Worm (Caenorhabditis elegans) whole organism, mixed stage, embryonic: Measurements from ENCODE around the gene egl-38.

Experiments
- M03D4.4 ChIP-seq: sonication (generic microtip); optimal IDR thresholded peaks from 2 replicates; lab custom pipeline; 2017; ENCODE audit warnings: mild to moderate bottlenecking, missing genetic modification characterization, missing compliant biosample characterization
- blmp-1 ChIP-seq: fragments of 150-350 bp; optimal IDR thresholded peaks from 2 replicates; lab custom pipeline; 2014; ENCODE audit warnings: missing biosample characterization, missing genetic modification characterization
- ceh-39 ChIP-seq: fragments of 150-350 bp; optimal IDR thresholded peaks from 2 replicates; lab custom pipeline; 2014; ENCODE audit warnings: missing biosample characterization, missing genetic modification characterization
- ceh-43 ChIP-seq: fragments of 200-800 bp; sonication (Bioruptor generic); optimal IDR thresholded peaks from 2 replicates; lab custom pipeline; 2018; ENCODE audit warnings: mild to moderate bottlenecking, missing genetic modification characterization, moderate library complexity, missing compliant biosample characterization
- ceh-83 ChIP-seq: fragments of 200-800 bp; sonication (Bioruptor generic); optimal IDR thresholded peaks from 2 replicates; lab custom pipeline; 2018; ENCODE audit warnings: mild to moderate bottlenecking, missing genetic modification characterization, missing compliant biosample characterization
- ces-1 ChIP-seq: fragments of 150-350 bp; optimal IDR thresholded peaks from 2 replicates; lab custom pipeline; 2014; ENCODE audit warnings: missing biosample characterization, missing genetic modification reagents, missing genetic modification characterization
- cnd-1 ChIP-seq: fragments of 200-800 bp; sonication (Bioruptor generic); optimal IDR thresholded peaks from 2 replicates; lab custom pipeline; 2018; ENCODE audit warnings: mild to moderate bottlenecking, missing genetic modification characterization, missing compliant biosample characterization
- drap-1 ChIP-seq: fragments of 200-800 bp; sonication (Bioruptor generic); optimal IDR thresholded peaks from 3 replicates; lab custom pipeline; 2018; ENCODE audit warnings: mild to moderate bottlenecking, missing genetic modification characterization, missing compliant biosample characterization
- elt-1 ChIP-seq: sonication (generic microtip); optimal IDR thresholded peaks from 2 replicates; lab custom pipeline; 2017; ENCODE audit warnings: missing genetic modification characterization, mild to moderate bottlenecking, missing compliant biosample characterization, antibody characterized with exemption, moderate library complexity, borderline replicate concordance; ENCODE audit not compliant: insufficient read depth
- elt-3 ChIP-seq: fragments of 150-350 bp; optimal IDR thresholded peaks from 2 replicates; lab custom pipeline; 2014; ENCODE audit warnings: missing biosample characterization, missing genetic modification characterization
- flh-1 ChIP-seq: fragments of 200-800 bp; sonication (Bioruptor generic); optimal IDR thresholded peaks from 2 replicates; lab custom pipeline; 2018; ENCODE audit warnings: mild to moderate bottlenecking, missing genetic modification characterization, moderate library complexity, missing compliant biosample characterization
- ham-2 ChIP-seq: fragments of 200-800 bp; sonication (Bioruptor generic); optimal IDR thresholded peaks from 2 replicates; lab custom pipeline; 2018; ENCODE audit warnings: mild to moderate bottlenecking, missing genetic modification characterization, missing compliant biosample characterization
- hlh-1 ChIP-seq: fragments of 150-350 bp; optimal IDR thresholded peaks from 2 replicates; lab custom pipeline; 2014; ENCODE audit warnings: missing biosample characterization, missing genetic modification reagents, missing genetic modification characterization
- lin-13 ChIP-seq: fragments of 150-350 bp; optimal IDR thresholded peaks from 2 replicates; lab custom pipeline; 2014; ENCODE audit warnings: missing biosample characterization, missing genetic modification characterization
- lin-32 ChIP-seq: fragments of 200-800 bp; sonication (Bioruptor generic); optimal IDR thresholded peaks from 2 replicates; lab custom pipeline; 2018; ENCODE audit warnings: mild to moderate bottlenecking, missing genetic modification characterization, missing compliant biosample characterization
- lsy-2 ChIP-seq: fragments of 150-350 bp; optimal IDR thresholded peaks from 2 replicates; lab custom pipeline; 2014; ENCODE audit warnings: missing biosample characterization, missing genetic modification characterization
- mab-5 ChIP-seq: fragments of 150-350 bp; optimal IDR thresholded peaks from 2 replicates; lab custom pipeline; 2014; ENCODE audit warnings: missing biosample characterization, missing genetic modification characterization
- mls-2 ChIP-seq: sonication (generic microtip); optimal IDR thresholded peaks from 2 replicates; lab custom pipeline; 2016; ENCODE audit warnings: mild to moderate bottlenecking, missing genetic modification characterization, moderate library complexity, missing compliant biosample characterization
- nhr-12 ChIP-seq: fragments of 150-350 bp; optimal IDR thresholded peaks from 2 replicates; lab custom pipeline; 2014; ENCODE audit warnings: missing biosample characterization, missing genetic modification characterization
- nhr-2 ChIP-seq: fragments of 150-350 bp; optimal IDR thresholded peaks from 2 replicates; lab custom pipeline; 2014; ENCODE audit warnings: missing biosample characterization, missing genetic modification characterization
- nhr-28 ChIP-seq: fragments of 150-350 bp; optimal IDR thresholded peaks from 2 replicates; lab custom pipeline; 2014; ENCODE audit warnings: missing biosample characterization, missing genetic modification characterization
- nhr-76 ChIP-seq: sonication (generic microtip); optimal IDR thresholded peaks from 2 replicates; lab custom pipeline; 2017; ENCODE audit warnings: missing biosample characterization, missing genetic modification characterization
- pha-4 ChIP-seq: fragments of 150-350 bp; optimal IDR thresholded peaks from 2 replicates; lab custom pipeline; 2018; ENCODE audit warnings: missing biosample characterization, missing genetic modification reagents, missing genetic modification characterization
- sem-2 ChIP-seq: fragments of 200-800 bp; sonication (Bioruptor generic); optimal IDR thresholded peaks from 2 replicates; lab custom pipeline; 2018; ENCODE audit warnings: mild to moderate bottlenecking, missing genetic modification characterization, missing compliant biosample characterization
- snpc-4 ChIP-seq: fragments of 150-350 bp; optimal IDR thresholded peaks from 2 replicates; lab custom pipeline; 2014; ENCODE audit warnings: missing biosample characterization, missing genetic modification characterization
- sptf-1 ChIP-seq: sonication (generic microtip); optimal IDR thresholded peaks from 2 replicates; lab custom pipeline; 2017; ENCODE audit warnings: mild to moderate bottlenecking, missing genetic modification characterization, moderate library complexity, missing compliant biosample characterization
- tbx-8 ChIP-seq: fragments of 200-800 bp; sonication (Bioruptor generic); optimal IDR thresholded peaks from 2 replicates; lab custom pipeline; 2018; ENCODE audit warnings: mild to moderate bottlenecking, missing genetic modification characterization, moderate library complexity, missing compliant biosample characterization
- unc-120 ChIP-seq: sonication (generic microtip); optimal IDR thresholded peaks from 2 replicates; lab custom pipeline; 2017; ENCODE audit warnings: missing genetic modification characterization, missing compliant biosample characterization; ENCODE audit not compliant: poor library complexity, severe bottlenecking
- unc-39 ChIP-seq: fragments of 150-350 bp; optimal IDR thresholded peaks from 2 replicates; lab custom pipeline; 2014; ENCODE audit warnings: missing biosample characterization, missing genetic modification characterization
- unc-62 ChIP-seq: fragments of 150-350 bp; optimal IDR thresholded peaks from 2 replicates; lab custom pipeline; 2014; ENCODE audit warnings: missing biosample characterization, missing genetic modification reagents, missing genetic modification characterization
- zip-8 ChIP-seq: fragments of 150-350 bp; optimal IDR thresholded peaks from 2 replicates; lab custom pipeline; 2014; ENCODE audit warnings: missing biosample characterization, missing genetic modification characterization
- ztf-11 ChIP-seq: fragments of 150-350 bp; optimal IDR thresholded peaks from 2 replicates; lab custom pipeline; 2014; ENCODE audit warnings: missing biosample characterization, missing genetic modification characterization

egl-38 gene

DNA sequence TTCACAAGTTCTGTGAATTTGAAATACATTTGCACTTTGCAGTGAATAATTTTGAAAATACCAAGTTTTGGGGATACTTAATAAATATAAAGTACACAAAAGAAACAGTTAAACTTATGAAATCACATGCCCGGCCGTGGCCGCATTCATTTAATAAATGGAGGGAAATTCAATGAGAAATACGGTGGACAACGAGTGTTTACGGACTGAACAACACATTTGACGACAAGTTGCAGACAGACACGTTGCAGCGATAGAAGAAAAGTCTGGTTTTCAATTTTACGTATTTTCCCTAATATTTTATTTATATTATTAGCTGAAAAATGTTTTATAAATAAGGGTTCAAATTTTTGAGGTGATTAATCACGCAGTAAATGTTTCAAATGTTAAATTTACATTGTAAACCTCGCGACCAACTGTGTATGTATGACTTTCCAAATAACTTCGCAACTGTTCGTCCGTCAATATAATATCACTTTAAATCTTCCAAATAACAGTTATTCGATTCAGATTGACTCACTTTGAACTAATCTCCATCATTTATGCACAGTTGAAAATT is 41.2 kb upstream of the egl-38 start, which contains the start of gene copg-1:
TSS of gene copg-1 (plus strand) at position 509 of the 559 bp plus-strand sequence.
- TF ChIP-seq pha-4 (tag; lab: Kevin White, UChicago) (no peak), elt-1 (tag; lab: Kevin White, UChicago) (no peak), nhr-2 (tag; lab: Kevin White, UChicago) (peak; percentile 28), ces-1 (GFP tag; lab: Kevin White, UChicago) (peak; percentile 92), ztf-11 (tag; lab: Kevin White, UChicago) (no peak), flh-1 (no peak), tbx-8 (GFP tag; lab: Kevin White, UChicago) (no peak), ceh-83 (GFP tag; lab: Kevin White, UChicago) (no peak), nhr-28 (tag; lab: Kevin White, UChicago) (no peak), lsy-2 (tag; lab: Kevin White, UChicago) (peak; percentile 92)

DNA sequence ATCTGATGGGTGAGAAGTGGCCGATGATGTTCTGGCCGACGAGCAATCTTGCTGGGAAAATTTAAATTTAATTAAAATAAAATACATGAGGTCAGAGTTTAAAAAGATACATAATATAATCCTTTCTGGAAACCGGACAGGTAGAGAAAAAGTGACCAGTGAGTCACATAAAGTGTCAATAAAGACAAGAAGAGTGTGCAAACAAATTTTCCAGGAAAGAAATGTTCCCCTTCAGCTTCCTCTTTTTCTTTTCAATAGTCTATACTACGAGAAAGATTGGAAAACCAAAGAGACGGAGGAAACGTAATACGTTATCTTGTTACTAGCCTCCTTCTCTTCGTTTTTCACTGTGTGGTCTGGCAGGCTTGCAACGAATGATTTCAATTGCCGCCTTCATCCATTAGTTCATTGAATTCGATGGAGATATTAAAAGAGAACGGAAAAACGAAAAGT is 40.3 kb upstream of the egl-38 start, which contains the start of gene tsp-12:
TSS of gene tsp-12 (minus strand) at position 51 of the 453 bp plus-strand sequence.
- no peak for TF ChIP-seq nhr-12 (tag; lab: Kevin White, UChicago)
- no peak for TF ChIP-seq M03D4.4 (tag; lab: Kevin White, UChicago)
- TF ChIP-seq sptf-1 (tag; lab: Kevin White, UChicago) = peak; percentile 27
- TF ChIP-seq ces-1 (GFP tag; lab: Kevin White, UChicago) = peak; percentile 83

DNA sequence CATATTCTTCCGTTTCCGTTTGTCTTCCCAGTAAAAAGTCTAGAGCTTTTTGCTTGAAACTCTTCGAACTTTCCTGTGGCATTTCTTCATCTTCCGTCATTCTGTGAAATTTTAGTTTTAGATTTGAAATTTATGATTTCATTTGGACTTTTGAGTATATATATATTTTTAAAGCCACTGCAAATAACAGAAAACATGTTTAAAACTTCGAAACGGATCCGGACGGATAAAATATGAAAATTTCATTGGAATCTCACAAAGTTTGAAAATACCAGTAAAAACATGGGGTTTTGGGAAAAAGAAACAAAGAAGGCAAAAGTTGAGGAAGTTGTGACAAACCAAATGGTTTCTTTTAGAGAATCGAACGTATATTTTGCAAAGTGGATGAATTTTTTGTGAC is 38.6 kb upstream of the egl-38 start, which contains the start of gene pigs-1:
TSS of gene pigs-1 (minus strand) at position 101 of the 400 bp plus-strand sequence.
- TF ChIP-seq hlh-1 (tag; lab: Kevin White, UChicago) (no peak), sem-2 (no peak), unc-39 (tag; lab: Kevin White, UChicago) (no peak), mls-2 (tag; lab: Kevin White, UChicago) (no peak), elt-3 (tag; lab: Kevin White, UChicago) (no peak), unc-120 (tag; lab: Kevin White, UChicago) (no peak), nhr-12 (tag; lab: Kevin White, UChicago) (no peak), ceh-43 (GFP tag; lab: Kevin White, UChicago) (no peak), lin-13 (no peak), flh-1 (no peak), nhr-76 (tag; lab: Kevin White, UChicago) (no peak), blmp-1 (tag; lab: Kevin White, UChicago) (no peak), ceh-39 (tag; lab: Kevin White, UChicago) (no peak), mab-5 (tag; lab: Kevin White, UChicago) (no peak), cnd-1 (tag; lab: Kevin White, UChicago) (no peak), lin-32 (GFP tag; lab: Kevin White, UChicago) (no peak), zip-8 (no peak), ham-2 (GFP tag; lab: Kevin White, UChicago) (no peak)
- TF ChIP-seq, all 35 proteins: peak for 0

DNA sequence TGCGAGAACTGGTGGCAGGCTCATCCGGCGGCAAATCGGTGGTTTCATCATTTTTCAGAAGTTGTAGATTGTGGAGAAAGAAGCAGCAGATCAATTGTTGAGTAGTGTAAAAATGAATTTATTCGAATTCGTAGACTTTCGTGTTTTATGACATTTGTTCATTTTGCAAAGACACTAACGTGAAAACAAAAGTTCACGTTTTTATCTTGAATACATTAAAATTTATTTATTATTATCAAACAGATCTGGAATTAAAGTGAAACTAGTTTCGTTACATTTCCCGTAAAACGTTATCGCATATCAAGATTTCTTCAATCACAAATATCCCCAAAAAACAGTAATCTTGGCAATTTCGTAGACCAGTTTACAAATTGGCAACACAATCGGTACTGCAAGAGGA is 36.6 kb upstream of the egl-38 start, which contains the start of gene T14G10.8:
TSS of gene T14G10.8 (minus strand) at position 101 of the 400 bp plus-strand sequence.
- TF ChIP-seq mab-5 (tag; lab: Kevin White, UChicago) = no peak
- TF ChIP-seq sptf-1 (tag; lab: Kevin White, UChicago) = no peak
- TF ChIP-seq sem-2 = no peak
- no peak for TF ChIP-seq mls-2 (tag; lab: Kevin White, UChicago)
- TF ChIP-seq elt-3 (tag; lab: Kevin White, UChicago) = no peak
- no peak for TF ChIP-seq snpc-4 (tag; lab: Kevin White, UChicago)
- no peak for TF ChIP-seq unc-62 (GFP tag; lab: Kevin White, UChicago)
- no peak for TF ChIP-seq drap-1 (GFP tag; lab: Kevin White, UChicago)
- no peak for TF ChIP-seq elt-1 (tag; lab: Kevin White, UChicago)
- no peak for TF ChIP-seq nhr-76 (tag; lab: Kevin White, UChicago)
- TF ChIP-seq hlh-1 (tag; lab: Kevin White, UChicago) = no peak
- no peak for TF ChIP-seq ceh-39 (tag; lab: Kevin White, UChicago)
- TF ChIP-seq nhr-2 (tag; lab: Kevin White, UChicago) = no peak
- TF ChIP-seq nhr-12 (tag; lab: Kevin White, UChicago) = no peak
- TF ChIP-seq nhr-28 (tag; lab: Kevin White, UChicago) = no peak
